Worm (Caenorhabditis elegans) whole organism, L4 larva: Measurements from ENCODE around the gene col-73.
"Not testable (repeated sequence)": the region's sequence is repeated elsewhere in the genome, so short reads cannot be mapped to it uniquely, and the experiment has no call there.

Source experiments
- D1046.2 ChIP-seq: fragments of 200-800 bp; sonication (Bioruptor generic); IDR thresholded peaks from 2 replicates; pipeline ENCODE4 v1.3.6; 2022; ENCODE audit warnings: missing genetic modification characterization, missing compliant biosample characterization
- F26F4.8 ChIP-seq: fragments of 200-800 bp; sonication (Bioruptor generic); conservative IDR thresholded peaks from 2 replicates; pipeline ENCODE4 v1.3.6; 2022; ENCODE audit warnings: missing genetic modification characterization, missing compliant biosample characterization
- F37D6.2 ChIP-seq: sonication (generic microtip); optimal IDR thresholded peaks from 2 replicates; lab custom pipeline; 2016; ENCODE audit warnings: mild to moderate bottlenecking, missing genetic modification characterization, missing compliant biosample characterization
- F49E8.2 ChIP-seq: sonication (generic microtip); optimal IDR thresholded peaks from 2 replicates; lab custom pipeline; 2016; ENCODE audit warnings: missing compliant biosample characterization, mild to moderate bottlenecking, missing genetic modification characterization, borderline replicate concordance
- ZK546.5 ChIP-seq, 2 experiments: sonication (generic microtip); optimal IDR thresholded peaks; 2 replicates each; lab custom pipeline; 2017; ENCODE audit warnings: missing biosample characterization in 2 of 2, missing genetic modification characterization in 2 of 2
- aha-1 ChIP-seq: fragments of 150-350 bp; peaks from one replicate; lab custom pipeline; 2014; ENCODE audit warnings: missing biosample characterization, missing genetic modification characterization
- ama-1 ChIP-seq: fragments of 150-350 bp; optimal IDR thresholded peaks from 2 replicates; lab custom pipeline; 2014; ENCODE audit warnings: inconsistent platforms, mixed read lengths
- arid-1 ChIP-seq: fragments of 200-800 bp; sonication (Bioruptor generic); conservative IDR thresholded peaks from 2 replicates; pipeline ENCODE4 v1.3.6; 2022; ENCODE audit warnings: missing genetic modification reagents, missing genetic modification characterization, missing compliant biosample characterization
- attf-4 ChIP-seq: sonication (generic microtip); optimal IDR thresholded peaks from 3 replicates; lab custom pipeline; 2017; ENCODE audit warnings: missing biosample characterization, missing genetic modification characterization
- ceh-20 ChIP-seq: fragments of 200-800 bp; sonication (Bioruptor generic); IDR thresholded peaks from 2 replicates; pipeline ENCODE4 v1.3.6; 2022; ENCODE audit warnings: missing genetic modification reagents, missing genetic modification characterization, missing compliant biosample characterization
- ceh-28 ChIP-seq: fragments of 150-350 bp; optimal IDR thresholded peaks from 2 replicates; lab custom pipeline; 2014; ENCODE audit warnings: missing biosample characterization, missing genetic modification reagents, missing genetic modification characterization
- ceh-32 ChIP-seq: sonication (generic microtip); optimal IDR thresholded peaks from 2 replicates; lab custom pipeline; 2016; ENCODE audit warnings: mild to moderate bottlenecking, missing genetic modification characterization, missing compliant biosample characterization; ENCODE audit not compliant: poor library complexity
- ceh-82 ChIP-seq: sonication (generic microtip); optimal IDR thresholded peaks from 2 replicates; lab custom pipeline; 2017; ENCODE audit warnings: missing biosample characterization, missing genetic modification characterization
- ctbp-1 ChIP-seq: fragments of 200-800 bp; sonication (Bioruptor generic); IDR thresholded peaks from 2 replicates; pipeline ENCODE4 v1.3.6; 2022; ENCODE audit warnings: missing genetic modification reagents, missing genetic modification characterization, missing compliant biosample characterization
- daf-12 ChIP-seq: fragments of 150-350 bp; optimal IDR thresholded peaks from 2 replicates; lab custom pipeline; 2014; ENCODE audit warnings: missing biosample characterization, missing genetic modification reagents, missing genetic modification characterization
- daf-16 ChIP-seq, 3 experiments: sonication (generic microtip); optimal IDR thresholded peaks; 2 replicates each; lab custom pipeline; 2016 to 2017; ENCODE audit warnings: missing genetic modification characterization in 3 of 3, missing genetic modification reagents in 3 of 3, mild to moderate bottlenecking in 2 of 3, missing compliant biosample characterization in 2 of 3, missing biosample characterization in 1 of 3, moderate library complexity in 1 of 3
- daf-19 ChIP-seq: fragments of 200-800 bp; sonication (Bioruptor generic); conservative IDR thresholded peaks from 2 replicates; pipeline ENCODE4 v1.3.6; 2022; ENCODE audit warnings: missing genetic modification characterization, missing compliant biosample characterization
- dmd-9 ChIP-seq: fragments of 200-800 bp; sonication (Bioruptor generic); IDR thresholded peaks from 2 replicates; pipeline ENCODE4 v1.3.6; 2022; ENCODE audit warnings: missing genetic modification reagents, missing genetic modification characterization, missing compliant biosample characterization
- dpl-1 ChIP-seq: fragments of 150-350 bp; optimal IDR thresholded peaks from 2 replicates; lab custom pipeline; 2014; ENCODE audit warnings: missing biosample characterization, missing genetic modification reagents, missing genetic modification characterization
- duxl-1 ChIP-seq: sonication (generic microtip); optimal IDR thresholded peaks from 2 replicates; lab custom pipeline; 2016; ENCODE audit warnings: mild to moderate bottlenecking, missing genetic modification characterization, moderate library complexity, missing compliant biosample characterization; ENCODE audit not compliant: poor library complexity
- hif-1 ChIP-seq, 2 experiments: sonication (generic microtip); optimal IDR thresholded peaks; 2 replicates each; lab custom pipeline; 2016 to 2017; ENCODE audit warnings: missing compliant biosample characterization in 2 of 2, missing genetic modification characterization in 2 of 2, missing genetic modification reagents in 2 of 2, missing genotype in 2 of 2, mild to moderate bottlenecking in 1 of 2
- hlh-30 ChIP-seq: sonication (generic microtip); optimal IDR thresholded peaks from 2 replicates; lab custom pipeline; 2017; ENCODE audit warnings: antibody characterized with exemption, mild to moderate bottlenecking, missing genetic modification characterization, missing compliant biosample characterization; ENCODE audit not compliant: insufficient read depth
- lin-1 ChIP-seq: fragments of 200-800 bp; sonication (Bioruptor generic); IDR thresholded peaks from 2 replicates; pipeline ENCODE4 v1.3.6; 2022; ENCODE audit warnings: missing genetic modification reagents, missing genetic modification characterization, missing compliant biosample characterization
- lin-13 ChIP-seq: fragments of 150-350 bp; optimal IDR thresholded peaks from 2 replicates; lab custom pipeline; 2014; ENCODE audit warnings: missing biosample characterization, missing genetic modification reagents, missing genetic modification characterization
- lin-15B ChIP-seq: fragments of 150-350 bp; sonication (generic microtip); optimal IDR thresholded peaks from 3 replicates; lab custom pipeline; 2014; ENCODE audit warnings: missing biosample characterization, missing genetic modification characterization
- lin-38 ChIP-seq: fragments of 200-800 bp; sonication (Bioruptor generic); IDR thresholded peaks from 2 replicates; pipeline ENCODE4 v1.3.6; 2022; ENCODE audit warnings: missing genetic modification reagents, missing genetic modification characterization, missing compliant biosample characterization
- lin-39 ChIP-seq: fragments of 150-350 bp; optimal IDR thresholded peaks from 2 replicates; lab custom pipeline; 2014; ENCODE audit warnings: missing biosample characterization, missing genetic modification reagents, missing genetic modification characterization
- lsy-2 ChIP-seq, 2 experiments: fragments of 150-350 bp in 1 of 2; sonication (generic microtip) in 1 of 2; optimal IDR thresholded peaks; 2 replicates each; lab custom pipeline; 2014 to 2017; ENCODE audit warnings: missing biosample characterization in 2 of 2, missing genetic modification characterization in 2 of 2
- madf-9 ChIP-seq: fragments of 200-800 bp; sonication (Bioruptor generic); conservative IDR thresholded peaks from 2 replicates; pipeline ENCODE4 v1.3.6; 2022; ENCODE audit warnings: missing genetic modification reagents, missing genetic modification characterization, missing compliant biosample characterization
- nhr-10 ChIP-seq: fragments of 150-350 bp; optimal IDR thresholded peaks from 2 replicates; lab custom pipeline; 2014; ENCODE audit warnings: missing biosample characterization, missing genetic modification characterization
- nhr-111 ChIP-seq: fragments of 200-800 bp; sonication (Bioruptor generic); optimal IDR thresholded peaks from 2 replicates; lab custom pipeline; 2018; ENCODE audit warnings: mild to moderate bottlenecking, missing genetic modification characterization, missing compliant biosample characterization
- nhr-25 ChIP-seq: sonication (generic microtip); optimal IDR thresholded peaks from 2 replicates; lab custom pipeline; 2017; ENCODE audit warnings: missing genetic modification characterization, mild to moderate bottlenecking, missing compliant biosample characterization, antibody characterized with exemption, moderate library complexity, borderline replicate concordance; ENCODE audit not compliant: insufficient read depth
- nhr-41 ChIP-seq: fragments of 200-800 bp; sonication (Bioruptor generic); IDR thresholded peaks from 2 replicates; pipeline ENCODE4 v1.3.6; 2022; ENCODE audit warnings: missing genetic modification reagents, missing genetic modification characterization, missing compliant biosample characterization
- nhr-77 ChIP-seq: fragments of 150-350 bp; optimal IDR thresholded peaks from 2 replicates; lab custom pipeline; 2014; ENCODE audit warnings: missing biosample characterization, missing genetic modification characterization
- php-3 ChIP-seq: fragments of 200-800 bp; sonication (Bioruptor generic); IDR thresholded peaks from 2 replicates; pipeline ENCODE4 v1.3.6; 2022; ENCODE audit warnings: missing genetic modification reagents, missing genetic modification characterization, missing compliant biosample characterization
- pqm-1 ChIP-seq: sonication (generic microtip); optimal IDR thresholded peaks from 2 replicates; lab custom pipeline; 2017; ENCODE audit warnings: missing biosample characterization, missing genetic modification characterization
- rbr-2 ChIP-seq: sonication (generic microtip); optimal IDR thresholded peaks from 2 replicates; lab custom pipeline; 2016; ENCODE audit warnings: missing genotype, missing genetic modification characterization, missing compliant biosample characterization
- spr-3 ChIP-seq: fragments of 200-800 bp; sonication (Bioruptor generic); optimal IDR thresholded peaks from 2 replicates; lab custom pipeline; 2018; ENCODE audit warnings: mild to moderate bottlenecking, missing genetic modification characterization, missing compliant biosample characterization
- tag-97 ChIP-seq: fragments of 200-800 bp; sonication (Bioruptor generic); IDR thresholded peaks from 2 replicates; pipeline ENCODE4 v1.3.6; 2022; ENCODE audit warnings: missing genetic modification characterization, missing compliant biosample characterization
- unc-62 ChIP-seq, 3 experiments: fragments of 150-350 bp in 1 of 3; sonication (generic microtip); optimal IDR thresholded peaks in 2 of 3; peaks in 1 of 3; 1 replicate in 1 of 3; 2 replicates in 2 of 3; lab custom pipeline; 2014 to 2017; ENCODE audit warnings: missing biosample characterization in 3 of 3, missing genetic modification characterization in 3 of 3, missing genetic modification reagents in 3 of 3, missing genotype in 1 of 3
- zfp-3 ChIP-seq: fragments of 200-800 bp; sonication (Bioruptor generic); conservative IDR thresholded peaks from 2 replicates; pipeline ENCODE4 v1.3.6; 2022; ENCODE audit warnings: missing genetic modification reagents, missing genetic modification characterization, missing compliant biosample characterization
- zip-11 ChIP-seq: fragments of 200-800 bp; sonication (Bioruptor generic); IDR thresholded peaks from 2 replicates; pipeline ENCODE4 v1.3.6; 2022; ENCODE audit warnings: missing genetic modification characterization, missing compliant biosample characterization
- zip-2 ChIP-seq: fragments of 150-350 bp; optimal IDR thresholded peaks from 2 replicates; lab custom pipeline; 2014; ENCODE audit warnings: missing biosample characterization, missing genetic modification characterization

Gene col-73

ce11 chrII:4863357-4863756, 9.6 kb downstream of the col-73 start, which contains the start of the genes mpst-4 and F11G11.14:
Gene mpst-4 (minus strand): TSS chrII:4863457.
Gene F11G11.14 (plus strand): TSS chrII:4863681.
- TF ChIP-seq hif-1 (tag; optimal IDR thresholded peaks at IDR 0.05; lab: Kevin White, UChicago), result no peak
- no peak for TF ChIP-seq tag-97 (GFP tag; lab: Robert Waterston, UW)
- no peak for TF ChIP-seq nhr-41 (GFP tag; lab: Robert Waterston, UW)
- no peak for TF ChIP-seq F37D6.2 (tag; lab: Kevin White, UChicago)
- TF ChIP-seq unc-62 (GFP tag; optimal IDR thresholded peaks at IDR 0.05 in 1 of 2; lab: Kevin White, UChicago), result no peak
- TF ChIP-seq unc-62 (tag; optimal IDR thresholded peaks at IDR 0.05; lab: Kevin White, UChicago), result no peak
- no peak for TF ChIP-seq lin-1 (GFP tag; lab: Robert Waterston, UW)
- TF ChIP-seq ceh-20 (GFP tag; lab: Robert Waterston, UW), result no peak
- no peak for TF ChIP-seq dmd-9
- TF ChIP-seq zip-2, result no peak
- TF ChIP-seq D1046.2, result no peak
- TF ChIP-seq ZK546.5 (tag; optimal IDR thresholded peaks at IDR 0.05; lab: Kevin White, UChicago), result no peak
- TF ChIP-seq attf-4 (tag; lab: Kevin White, UChicago), result no peak
- TF ChIP-seq, all 104 proteins: peak for 0

DNA sequence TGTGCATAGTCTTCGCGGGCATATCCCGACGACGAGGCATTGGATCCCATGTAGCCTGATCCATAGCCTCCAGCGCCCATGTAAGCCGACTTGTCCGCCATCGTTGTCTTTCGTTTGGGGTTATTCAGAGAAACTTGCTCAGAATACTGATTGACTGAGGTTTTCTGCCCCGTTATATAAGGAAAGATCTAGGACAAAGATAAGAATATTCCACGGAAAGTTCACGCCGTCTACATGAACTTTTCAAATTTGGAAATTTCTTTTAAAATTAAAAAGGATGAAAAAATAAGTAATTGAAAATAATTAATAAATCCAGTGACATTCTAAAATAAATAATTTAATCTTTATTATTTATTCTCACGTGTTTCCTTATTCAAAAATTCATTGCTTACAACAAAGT, 12.7 kb downstream of the col-73 start, which contains the start of the genes nspd-5 and F11G11.4:
Gene nspd-5 (minus strand): TSS at position 101 of the 400 bp plus-strand sequence.
Gene F11G11.4 (plus strand): TSS at position 335 of the 400 bp plus-strand sequence.
- not testable (repeated sequence) for TF ChIP-seq F26F4.8; zip-11 (GFP tag; lab: Robert Waterston, UW); ceh-32 (tag; lab: Kevin White, UChicago)

- TF ChIP-seq dpl-1 (GFP tag; lab: Kevin White, UChicago) (peak; percentile 20), spr-3 (no peak), zfp-3 (GFP tag; lab: Robert Waterston, UW) (0 out of 2 replicates have a peak, but pooled peaks have one; percentile 29), duxl-1 (peak; percentile 38), daf-16 (GFP tag; optimal IDR thresholded peaks at IDR 0.05; lab: Kevin White, UChicago) (no peak), daf-16 (tag; optimal IDR thresholded peaks at IDR 0.05; lab: Kevin White, UChicago) (peak; percentile 1), nhr-25 (tag; lab: Kevin White, UChicago) (no peak), lsy-2 (tag; optimal IDR thresholded peaks at IDR 0.05; lab: Kevin White, UChicago) (no peak), ama-1 (lab: Kevin White, UChicago) (peak; percentile 71), aha-1 (tag; lab: Kevin White, UChicago) (peak; percentile 95)
Measured at ce11 chrII:4858906-4859411, 14.0 kb downstream of the col-73 start.

ce11 chrII:4857873-4858364, 15.0 kb downstream of the col-73 start, which contains the start of gene F11G11.5:
Gene F11G11.5 (plus strand): TSS chrII:4857923.
- TF ChIP-seq daf-12 (tag; lab: Kevin White, UChicago), result no peak
- TF ChIP-seq pqm-1, result no peak
- TF ChIP-seq lin-15B (tag; lab: Kevin White, UChicago), result no peak
- TF ChIP-seq nhr-10 (tag; lab: Kevin White, UChicago), result no peak
- TF ChIP-seq hlh-30, result no peak
- peak; percentile 35; the same call in 1 of the 2 replicates for TF ChIP-seq lin-38
- no peak for TF ChIP-seq nhr-77 (tag; lab: Kevin White, UChicago)
- no peak for TF ChIP-seq lin-13
- TF ChIP-seq D1046.2, result 0 out of 2 replicates have a peak, but pooled peaks have one; percentile 48
- TF ChIP-seq F49E8.2 (tag; lab: Kevin White, UChicago), result no peak
- no peak for TF ChIP-seq daf-19 (GFP tag; lab: Robert Waterston, UW)
- no peak for TF ChIP-seq lin-39 (tag; lab: Kevin White, UChicago)
- no peak for TF ChIP-seq nhr-25 (tag; lab: Kevin White, UChicago)
- TF ChIP-seq ceh-28, result no peak
- no peak for TF ChIP-seq ctbp-1 (GFP tag; lab: Robert Waterston, UW)
- no peak for TF ChIP-seq rbr-2 (tag; lab: Kevin White, UChicago)
- TF ChIP-seq madf-9 (GFP tag; lab: Robert Waterston, UW), result no peak
- no peak for TF ChIP-seq lin-1 (GFP tag; lab: Robert Waterston, UW)
- no peak for TF ChIP-seq arid-1 (GFP tag; lab: Robert Waterston, UW)
- no peak for TF ChIP-seq nhr-111 (GFP tag; lab: Kevin White, UChicago)
- 0 out of 2 replicates have a peak, but pooled peaks have one; percentile 6 for TF ChIP-seq php-3 (GFP tag; lab: Robert Waterston, UW)
- TF ChIP-seq ama-1 (lab: Kevin White, UChicago), result peak; percentile 25
- no peak for TF ChIP-seq ceh-82 (tag; lab: Kevin White, UChicago)
- no peak for TF ChIP-seq unc-62 (GFP tag; optimal IDR thresholded peaks at IDR 0.05 in 1 of 2; lab: Kevin White, UChicago)
- no peak for TF ChIP-seq unc-62 (tag; optimal IDR thresholded peaks at IDR 0.05; lab: Kevin White, UChicago)
